Worm (Caenorhabditis elegans) whole organism, L1 larva: Measurements from ENCODE around the gene trmt-10A.

Experiments used
- F16B12.6 ChIP-seq: fragments of 150-350 bp; optimal IDR thresholded peaks from 2 replicates; lab custom pipeline; 2014; ENCODE audit warnings: missing biosample characterization, missing genetic modification characterization
- aha-1 ChIP-seq: fragments of 150-350 bp; optimal IDR thresholded peaks from 2 replicates; lab custom pipeline; 2014; ENCODE audit warnings: missing biosample characterization, missing genetic modification characterization
- alr-1 ChIP-seq: fragments of 200-800 bp; sonication (Bioruptor generic); optimal IDR thresholded peaks from 2 replicates; lab custom pipeline; 2018; ENCODE audit warnings: borderline replicate concordance, mild to moderate bottlenecking, missing genetic modification characterization, missing compliant biosample characterization
- ama-1 ChIP-seq: fragments of 150-350 bp; optimal IDR thresholded peaks from 2 replicates; lab custom pipeline; 2014
- lin-15B ChIP-seq: fragments of 150-350 bp; sonication (generic microtip); optimal IDR thresholded peaks from 3 replicates; lab custom pipeline; 2014; ENCODE audit warnings: missing biosample characterization, missing genetic modification characterization
- pqm-1 ChIP-seq: sonication (generic microtip); optimal IDR thresholded peaks from 3 replicates; lab custom pipeline; 2017; ENCODE audit warnings: missing biosample characterization, missing genetic modification characterization
- rnt-1 ChIP-seq: sonication (generic microtip); optimal IDR thresholded peaks from 2 replicates; lab custom pipeline; 2016; ENCODE audit warnings: mild to moderate bottlenecking, missing genetic modification characterization, moderate library complexity, missing compliant biosample characterization
- tbx-2 ChIP-seq: sonication (generic microtip); optimal IDR thresholded peaks from 2 replicates; lab custom pipeline; 2016; ENCODE audit warnings: missing genetic modification characterization, missing compliant biosample characterization
- unc-62 ChIP-seq: fragments of 150-350 bp; optimal IDR thresholded peaks from 2 replicates; lab custom pipeline; 2014; ENCODE audit warnings: missing biosample characterization, missing genetic modification reagents, missing genetic modification characterization
- unc-86 ChIP-seq: sonication (generic microtip); optimal IDR thresholded peaks from 2 replicates; lab custom pipeline; 2016; ENCODE audit warnings: missing genetic modification characterization, missing compliant biosample characterization
- zag-1 ChIP-seq: fragments of 150-350 bp; optimal IDR thresholded peaks from 2 replicates; lab custom pipeline; 2014; ENCODE audit warnings: missing biosample characterization, missing genetic modification characterization

ce11 chrIV:9920426-9920825, 11.6 kb downstream of the trmt-10A start:
- TF ChIP-seq unc-62 (GFP tag; lab: Kevin White, UChicago), result no peak
- no peak for TF ChIP-seq pqm-1 (tag; lab: Kevin White, UChicago)
- TF ChIP-seq tbx-2 (tag; lab: Kevin White, UChicago), result no peak
- no peak for TF ChIP-seq aha-1 (tag; lab: Kevin White, UChicago)
- TF ChIP-seq F16B12.6 (tag; lab: Kevin White, UChicago), result no peak
- TF ChIP-seq lin-15B (tag; lab: Kevin White, UChicago), result no peak
- no peak for TF ChIP-seq rnt-1 (tag; lab: Kevin White, UChicago)
- TF ChIP-seq alr-1 (tag; lab: Kevin White, UChicago), result no peak
- TF ChIP-seq ama-1, result no peak
- no peak for TF ChIP-seq zag-1
- TF ChIP-seq unc-86 (tag; lab: Kevin White, UChicago), result no peak
